Worm (Caenorhabditis elegans): ENCODE data around the gene T04C12.9.

The T04C12.9 gene

ce11 chrV:11048678-11049077 is 14.3 kb downstream of the T04C12.9 start, which contains the start of gene srh-74:
TSS of gene srh-74 (minus strand) at chrV:11048778.
- TF ChIP-seq nhr-77 (tag; optimal IDR thresholded peaks at IDR 0.05): no peak
- TF ChIP-seq pag-3 (tag; optimal IDR thresholded peaks at IDR 0.05; ENCODE audit: borderline replicate concordance, insufficient read depth): no peak
- no peak for TF ChIP-seq nhr-20 (tag; optimal IDR thresholded peaks at IDR 0.05)
- TF ChIP-seq pqm-1 (tag; optimal IDR thresholded peaks at IDR 0.05): no peak
- TF ChIP-seq efl-1 (optimal IDR thresholded peaks at IDR 0.05): no peak
- no peak for TF ChIP-seq efl-1 (GFP tag; optimal IDR thresholded peaks at IDR 0.05 in 1 of 2)
- no peak for TF ChIP-seq mep-1 (tag; optimal IDR thresholded peaks at IDR 0.05)
- no peak for TF ChIP-seq xbp-1 (tag; optimal IDR thresholded peaks at IDR 0.05)
- TF ChIP-seq egl-27 (tag; optimal IDR thresholded peaks at IDR 0.05): no peak
- TF ChIP-seq unc-62 (GFP tag; optimal IDR thresholded peaks at IDR 0.05): no peak
- no peak for TF ChIP-seq fkh-10 (GFP tag; optimal IDR thresholded peaks at IDR 0.05)
- no peak for TF ChIP-seq sptf-1 (tag; optimal IDR thresholded peaks at IDR 0.05)
- no peak for TF ChIP-seq blmp-1 (tag; optimal IDR thresholded peaks at IDR 0.05)
- TF ChIP-seq egl-13 (tag; optimal IDR thresholded peaks at IDR 0.05): no peak
- no peak for TF ChIP-seq ceh-82 (tag; optimal IDR thresholded peaks at IDR 0.05)
- TF ChIP-seq ceh-88 (GFP tag; IDR thresholded peaks at IDR 0.05): no peak
- TF ChIP-seq fkh-8 (tag; optimal IDR thresholded peaks at IDR 0.05): no peak
- TF ChIP-seq irx-1 (tag; optimal IDR thresholded peaks at IDR 0.05): no peak
- no peak for TF ChIP-seq dsc-1 (tag; optimal IDR thresholded peaks at IDR 0.05)

- TF ChIP-seq fkh-4 (tag; optimal IDR thresholded peaks at IDR 0.05; ENCODE audit: borderline replicate concordance) (no peak), nhr-85 (tag) (no peak), nhr-12 (tag; optimal IDR thresholded peaks at IDR 0.05) (no peak), ztf-11 (tag; optimal IDR thresholded peaks at IDR 0.05) (no peak), lin-35 (GFP tag; optimal IDR thresholded peaks at IDR 0.05) (peak in 1 of 2 experiments; percentile 6), nhr-20 (tag; optimal IDR thresholded peaks at IDR 0.05) (peak; percentile 73), elt-3 (tag; optimal IDR thresholded peaks at IDR 0.05) (no peak), egl-13 (tag; optimal IDR thresholded peaks at IDR 0.05) (no peak), unc-30 (tag; optimal IDR thresholded peaks at IDR 0.05) (no peak), fos-1 (tag; optimal IDR thresholded peaks at IDR 0.05) (no peak), nhr-47 (tag; optimal IDR thresholded peaks at IDR 0.05) (no peak), vab-15 (tag; optimal IDR thresholded peaks at IDR 0.05) (no peak), efl-1 (optimal IDR thresholded peaks at IDR 0.05) (no peak), efl-1 (GFP tag; optimal IDR thresholded peaks at IDR 0.05 in 1 of 2) (no peak), tbx-2 (tag; optimal IDR thresholded peaks at IDR 0.05) (no peak), unc-98 (GFP tag; IDR thresholded peaks at IDR 0.05) (no peak)
These were observed 16.3 kb downstream of the T04C12.9 start, which contains the start of gene dhs-18 for ce11 chrV:11046730-11047129. TSS of gene dhs-18 (minus strand) at chrV:11046833.

DNA sequence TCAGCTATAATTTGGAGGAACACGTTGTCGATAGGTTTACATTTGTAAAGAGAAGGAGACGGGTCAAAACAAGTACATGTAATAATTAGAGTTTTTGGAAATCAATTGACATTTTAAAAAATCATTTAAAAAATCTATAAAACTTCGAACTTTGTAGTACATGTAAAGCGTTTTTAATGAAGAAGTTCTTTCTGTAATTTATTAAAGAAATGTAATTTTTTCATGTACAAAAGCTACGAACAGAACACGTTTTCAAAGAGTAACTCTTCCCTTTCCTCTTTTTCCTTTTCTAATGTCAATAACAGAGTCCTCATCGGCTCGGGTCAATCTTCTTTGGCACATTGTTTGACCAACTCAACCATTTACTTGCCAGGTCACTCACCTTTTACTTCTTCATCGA is 19.2 kb downstream of the T04C12.9 start, which contains the start of gene C45B11.6:
TSS of gene C45B11.6 (plus strand) at position 301 of the 400 bp plus-strand sequence.
- TF ChIP-seq ztf-4 (tag; optimal IDR thresholded peaks at IDR 0.05) (no peak), dpl-1 (GFP tag; optimal IDR thresholded peaks at IDR 0.05) (no peak), ama-1 (optimal IDR thresholded peaks at IDR 0.05) (no peak), ceh-90 (tag; optimal IDR thresholded peaks at IDR 0.05) (no peak), alr-1 (tag; optimal IDR thresholded peaks at IDR 0.05; ENCODE audit: borderline replicate concordance) (no peak)

DNA sequence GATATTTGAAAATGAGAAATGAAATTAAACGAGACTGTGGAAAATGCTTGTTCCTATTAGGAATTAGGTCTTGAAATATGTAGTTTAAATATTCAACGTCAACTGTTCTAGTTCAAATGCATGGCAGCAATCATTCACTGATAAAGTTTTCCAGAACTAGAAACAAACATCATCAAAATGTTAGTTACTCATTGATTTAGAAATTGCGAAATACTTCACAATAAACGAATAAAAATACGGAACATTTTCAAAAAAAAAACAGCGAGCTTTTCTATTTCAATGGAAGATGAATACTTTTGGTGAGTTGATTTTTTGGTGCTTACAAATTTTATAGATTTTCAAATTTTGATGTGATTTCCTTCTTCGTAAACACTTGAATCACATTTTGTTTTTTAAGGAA is 20.5 kb downstream of the T04C12.9 start, which contains the start of gene C45B11.2:
TSS of gene C45B11.2 (plus strand) at position 173 of the 400 bp plus-strand sequence.
- TF ChIP-seq nhr-71 (tag; optimal IDR thresholded peaks at IDR 0.05) (no peak), zip-4 (GFP tag; optimal IDR thresholded peaks at IDR 0.05) (no peak), nhr-90 (tag; optimal IDR thresholded peaks at IDR 0.05; ENCODE audit: poor library complexity) (no peak), egl-13 (tag; optimal IDR thresholded peaks at IDR 0.05) (no peak), unc-130 (tag; optimal IDR thresholded peaks at IDR 0.05) (no peak)

Measured in whole organism, L1 larva.